Fruit fly (Drosophila melanogaster) S2 (cell line): ENCODE measurements around the gene gish.

Source experiments
- CG8478 ChIP-seq: fragments of >200 bp; optimal IDR thresholded peaks from 2 replicates; lab custom pipeline; 2018
- CTCF ChIP-seq, 2 experiments: fragments of >200 bp; optimal IDR thresholded peaks; 2 replicates each; lab custom pipeline; 2018

gish gene

DNA sequence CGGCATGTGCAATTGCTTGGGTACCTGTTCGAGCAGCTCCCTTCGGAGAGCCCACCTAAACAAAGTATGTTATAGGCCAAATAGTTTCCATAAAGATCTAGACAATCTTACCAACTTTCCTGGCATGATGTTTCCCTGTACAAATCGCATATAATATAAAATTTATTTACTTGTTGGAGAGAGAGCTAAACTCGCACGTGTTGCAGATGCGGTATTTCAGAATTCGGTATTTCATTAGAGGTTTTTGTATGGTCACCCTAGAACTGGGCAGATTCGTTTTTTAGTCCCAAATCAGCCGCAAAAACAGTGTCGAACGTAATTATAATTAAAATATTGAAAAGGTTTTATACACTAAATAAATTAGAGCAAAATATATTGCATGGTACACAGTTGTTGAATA lies at the start of gene gish, which contains the start of gene Mat89Ba:
Gene gish, plus strand, starts transcription at position 268 of the 400 bp plus-strand sequence.
Gene Mat89Ba, minus strand, starts transcription at position 231 of the 400 bp plus-strand sequence.
- TF ChIP-seq CG8478 (lab: Kevin White, UChicago) (no peak), CTCF (optimal IDR thresholded peaks at IDR 0.05; lab: Kevin White, UChicago) (no peak)

DNA sequence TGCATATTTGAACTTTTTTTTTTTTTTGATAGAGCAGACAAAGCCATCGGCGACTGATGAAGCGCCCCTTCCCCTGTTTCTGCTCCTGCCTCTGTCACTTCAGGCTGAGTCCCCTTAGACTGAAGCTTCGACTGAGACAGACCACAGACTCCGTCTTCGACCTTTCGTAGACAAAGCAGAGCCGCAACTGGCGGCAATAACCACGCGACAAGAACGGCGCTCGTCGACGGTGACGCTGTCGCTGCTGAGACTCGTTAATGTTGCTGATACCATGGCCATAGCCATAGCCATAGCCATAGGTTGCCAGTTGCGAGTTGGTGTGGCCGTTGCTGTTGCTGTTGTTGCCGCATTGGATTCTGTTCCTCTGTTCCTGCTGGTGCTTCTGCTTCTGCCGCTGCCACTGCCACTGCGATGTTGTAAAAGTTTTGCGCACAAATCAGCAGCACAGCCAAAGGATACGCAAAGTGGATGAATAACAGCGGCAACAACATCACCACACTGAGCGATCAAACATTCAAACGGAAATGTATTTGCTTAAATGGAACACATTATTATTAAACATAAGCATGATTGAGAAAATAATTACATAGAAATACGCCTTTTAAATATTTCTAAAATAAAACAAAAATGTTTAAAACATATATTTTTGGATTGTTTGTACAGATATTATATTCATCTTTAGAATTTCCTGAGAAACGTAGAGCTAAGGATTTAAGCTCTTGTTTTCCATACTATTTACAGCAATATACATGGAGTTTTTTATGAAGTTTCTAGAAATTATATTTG lies 48.8 kb upstream of the gish start:
- TF ChIP-seq CTCF (optimal IDR thresholded peaks at IDR 0.05; lab: Kevin White, UChicago) (no peak), CG8478 (lab: Kevin White, UChicago) (no peak)

DNA sequence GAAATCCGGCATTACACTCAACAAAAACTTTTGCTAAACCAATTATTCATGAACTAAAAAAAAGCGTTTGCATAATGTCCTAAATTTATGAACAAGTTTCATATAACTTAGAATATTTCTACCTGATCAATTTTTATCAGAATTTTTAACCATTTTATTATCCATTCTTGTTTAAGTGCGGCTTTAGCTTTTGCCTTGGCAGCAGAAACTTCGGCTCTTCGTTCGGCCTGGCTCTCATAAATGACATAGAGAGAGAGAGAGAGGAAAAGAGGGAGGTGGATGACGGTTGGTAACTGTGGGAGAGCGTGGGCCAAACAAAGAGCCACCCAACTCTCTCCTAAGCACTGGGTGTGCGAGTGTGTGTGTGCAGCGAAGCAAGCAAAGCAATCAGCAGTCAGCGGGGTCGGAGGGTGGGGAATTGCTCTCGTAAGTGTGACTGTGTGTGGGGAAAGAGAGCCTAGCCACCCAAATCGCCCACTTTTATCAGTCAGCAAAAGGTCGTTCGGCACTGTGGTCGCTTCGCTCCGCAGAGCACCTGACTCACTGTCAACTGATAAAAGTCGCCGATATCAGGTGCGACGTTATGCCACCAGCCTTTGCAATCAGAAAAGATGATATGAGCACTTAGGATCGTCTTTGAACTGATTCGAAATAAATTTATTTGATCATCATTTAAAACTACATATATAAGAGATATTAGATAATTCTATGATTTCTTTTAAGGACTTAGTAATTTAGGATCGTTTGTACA lies 47.7 kb upstream of the gish start:
- TF ChIP-seq CTCF (optimal IDR thresholded peaks at IDR 0.05; lab: Kevin White, UChicago) (no peak), CG8478 (lab: Kevin White, UChicago) (no peak)

DNA sequence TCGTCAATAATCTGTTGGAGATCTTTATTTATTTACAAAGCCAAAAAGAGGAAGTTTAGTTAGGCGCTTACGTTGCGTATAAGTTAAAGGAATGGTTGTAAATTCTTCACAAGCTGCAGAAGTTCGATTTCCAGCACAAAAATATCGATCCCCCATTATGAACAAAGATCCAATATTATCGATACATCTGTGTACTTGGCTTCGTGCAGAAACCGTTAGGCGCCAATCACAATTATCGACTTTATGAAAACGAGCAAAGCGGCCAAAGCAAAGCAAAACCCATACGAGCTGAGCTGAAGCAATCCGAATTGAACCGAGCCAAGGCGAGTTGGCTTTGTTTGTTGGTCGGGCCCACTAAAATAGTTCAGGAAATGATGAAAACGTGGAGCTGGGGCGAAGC lies 46.9 kb upstream of the gish start, which contains the start of gene tara:
Gene tara, plus strand, starts transcription at position 301 of the 400 bp plus-strand sequence.
- no peak for TF ChIP-seq CG8478 (lab: Kevin White, UChicago)
- no peak for TF ChIP-seq CTCF (optimal IDR thresholded peaks at IDR 0.05; lab: Kevin White, UChicago)

DNA sequence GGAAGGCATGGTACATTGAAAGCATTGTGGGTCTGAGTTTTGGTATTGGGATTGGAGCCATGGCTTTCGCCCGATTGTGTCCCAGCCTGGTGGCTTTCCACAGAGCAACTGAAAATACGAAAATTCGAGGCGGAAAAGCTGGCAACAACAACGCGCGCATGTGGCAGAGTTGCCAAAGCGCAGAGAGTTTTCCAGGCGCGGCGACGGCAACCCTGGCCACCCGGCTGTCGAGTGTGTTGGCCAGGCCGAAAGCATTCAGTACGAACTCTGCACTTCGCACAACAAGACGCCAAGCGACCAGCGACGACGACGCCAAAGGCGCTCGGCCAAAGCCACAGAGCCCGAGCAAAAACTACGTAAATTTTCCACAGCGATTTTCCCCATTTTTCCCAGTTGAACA lies 46.5 kb upstream of the gish start:
- TF ChIP-seq CG8478 (lab: Kevin White, UChicago), result no peak
- no peak for TF ChIP-seq CTCF (optimal IDR thresholded peaks at IDR 0.05; lab: Kevin White, UChicago)

DNA sequence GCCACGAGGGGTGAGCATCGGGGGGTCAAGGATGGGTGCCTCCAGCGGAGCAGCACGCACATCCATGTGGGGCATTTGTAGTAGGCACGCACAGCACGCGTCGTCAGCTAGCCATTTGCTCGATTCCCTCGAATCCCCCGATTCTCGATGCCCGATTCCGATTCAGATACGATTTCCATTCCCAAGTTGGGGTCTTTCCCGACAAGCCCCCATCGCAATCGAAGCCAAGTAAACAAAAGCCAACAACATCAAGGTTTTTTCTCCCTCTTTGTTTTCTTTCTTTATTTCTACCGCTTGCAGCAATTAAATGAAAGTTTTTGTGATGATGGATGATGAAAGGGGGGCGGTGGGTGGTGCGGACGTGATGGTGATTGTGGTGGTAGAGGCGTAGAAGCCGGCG lies 45.2 kb upstream of the gish start:
- no peak for TF ChIP-seq CG8478 (lab: Kevin White, UChicago)

DNA sequence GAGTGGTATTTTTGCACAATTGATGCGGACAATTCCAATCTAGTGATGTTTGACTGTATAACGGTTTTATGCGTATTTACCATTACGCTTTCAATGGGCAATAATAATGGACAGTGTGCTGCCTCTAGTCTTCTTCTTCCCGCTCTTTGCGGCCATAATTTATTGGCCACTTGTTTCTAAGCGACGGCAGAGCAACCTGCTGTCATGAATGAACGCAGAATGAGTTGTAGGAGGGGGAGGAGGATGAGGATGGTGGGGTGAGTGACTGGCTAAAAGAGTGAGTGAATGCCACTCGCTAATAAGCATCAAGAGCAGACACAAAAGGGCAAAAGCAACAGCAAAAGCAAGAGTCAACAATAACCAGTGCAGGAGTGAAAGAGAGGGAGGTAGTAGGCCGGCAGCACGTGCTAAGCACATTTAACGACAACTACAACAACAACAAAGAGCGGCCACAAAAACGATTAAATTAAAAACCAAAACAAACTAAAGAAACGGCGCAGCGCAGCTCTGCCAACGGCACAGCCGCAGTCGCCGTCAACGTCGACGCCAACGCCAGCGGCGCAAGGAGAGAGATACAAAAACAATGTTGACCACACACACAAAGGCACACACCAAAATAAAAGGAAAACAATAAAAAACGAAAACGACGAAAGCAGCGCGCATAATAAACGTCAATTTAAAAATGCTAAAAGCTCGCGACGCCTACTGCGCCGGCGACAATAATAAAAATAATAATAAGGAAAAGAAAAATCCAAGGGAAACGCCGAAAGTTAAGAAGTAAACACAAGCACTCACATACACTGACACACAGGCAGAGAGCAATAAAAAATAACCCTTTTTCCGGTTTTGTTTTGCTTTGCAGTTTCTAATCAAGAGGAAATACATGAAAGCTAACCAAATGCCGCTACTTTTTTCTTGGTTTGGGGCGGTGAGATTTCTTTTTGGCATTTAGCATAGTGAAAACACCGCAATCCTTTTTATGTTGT lies 43.2 kb upstream of the gish start:
- TF ChIP-seq CTCF (optimal IDR thresholded peaks at IDR 0.05; lab: Kevin White, UChicago) (no peak), CG8478 (lab: Kevin White, UChicago) (peak; percentile 81)

DNA sequence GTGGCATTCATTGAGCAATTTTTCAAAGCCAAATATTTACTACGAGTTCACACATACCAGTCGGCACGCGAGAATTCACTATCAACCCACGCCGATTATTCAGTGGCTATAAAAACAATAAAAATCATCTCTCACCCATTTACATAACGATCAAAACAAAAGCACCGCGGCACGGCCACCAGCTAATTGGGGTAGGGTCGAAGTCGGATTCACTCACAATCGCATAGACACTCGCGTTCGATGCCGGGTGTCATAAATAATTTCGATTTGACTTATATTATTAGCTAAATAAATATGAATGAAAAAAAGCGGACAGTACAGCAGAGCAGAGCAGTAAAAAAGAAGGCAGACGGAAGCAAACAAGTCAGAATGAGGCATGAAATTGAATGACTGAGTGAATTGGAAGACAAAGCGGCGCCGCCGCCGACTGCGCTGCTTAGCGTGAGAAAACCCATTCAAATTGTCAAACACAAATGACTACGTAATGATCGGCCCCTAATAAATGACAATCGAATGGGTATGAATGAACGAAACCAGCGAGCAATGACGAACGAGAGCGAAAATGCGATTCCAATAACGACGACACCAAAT lies 42.1 kb upstream of the gish start:
- TF ChIP-seq CG8478 (lab: Kevin White, UChicago) (no peak), CTCF (optimal IDR thresholded peaks at IDR 0.05; lab: Kevin White, UChicago) (no peak)

DNA sequence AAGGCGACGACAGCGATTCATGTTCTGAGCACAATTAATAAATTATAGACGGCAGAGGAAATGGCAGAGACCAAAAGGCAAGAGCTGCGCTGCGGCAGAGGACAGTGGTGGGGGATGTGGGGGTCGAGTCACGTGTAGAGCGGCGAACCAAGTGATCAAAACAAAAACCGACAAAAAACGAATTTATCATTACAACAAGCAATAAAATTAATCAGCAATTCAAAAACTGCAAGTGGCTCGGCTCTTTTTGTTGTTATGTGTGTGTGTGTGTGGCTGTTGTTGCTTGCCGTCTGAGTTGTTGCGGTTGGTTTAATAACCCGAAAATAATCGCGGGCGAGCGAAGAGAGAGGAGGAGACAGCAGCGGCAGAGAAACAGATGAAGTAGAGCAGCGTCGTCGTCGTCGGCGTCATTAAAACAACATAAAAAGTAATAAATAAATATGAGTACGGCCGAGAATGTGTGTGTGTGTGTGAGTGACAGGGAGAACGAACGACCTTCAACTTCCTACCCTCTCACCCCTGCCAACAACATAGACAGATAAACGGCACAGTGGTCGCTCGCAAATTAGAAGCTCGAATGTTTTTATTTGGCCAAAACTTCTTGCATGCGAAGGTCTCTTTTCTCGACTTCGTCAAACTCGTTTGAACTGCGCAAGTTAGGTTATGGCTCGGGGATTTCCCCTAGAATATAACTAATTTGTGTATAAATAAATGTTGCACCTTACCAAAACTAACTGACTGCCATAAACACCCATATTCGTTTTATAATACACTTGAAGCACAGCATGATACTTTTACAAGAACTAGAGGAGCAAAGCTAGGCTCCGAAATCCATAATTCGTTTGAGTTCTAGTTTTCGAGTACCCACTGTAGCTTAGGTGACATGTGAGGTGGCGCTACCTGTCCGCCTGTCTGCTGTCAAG lies 40.6 kb upstream of the gish start:
- TF ChIP-seq CG8478 (lab: Kevin White, UChicago) (no peak), CTCF (optimal IDR thresholded peaks at IDR 0.05; lab: Kevin White, UChicago) (no peak)

DNA sequence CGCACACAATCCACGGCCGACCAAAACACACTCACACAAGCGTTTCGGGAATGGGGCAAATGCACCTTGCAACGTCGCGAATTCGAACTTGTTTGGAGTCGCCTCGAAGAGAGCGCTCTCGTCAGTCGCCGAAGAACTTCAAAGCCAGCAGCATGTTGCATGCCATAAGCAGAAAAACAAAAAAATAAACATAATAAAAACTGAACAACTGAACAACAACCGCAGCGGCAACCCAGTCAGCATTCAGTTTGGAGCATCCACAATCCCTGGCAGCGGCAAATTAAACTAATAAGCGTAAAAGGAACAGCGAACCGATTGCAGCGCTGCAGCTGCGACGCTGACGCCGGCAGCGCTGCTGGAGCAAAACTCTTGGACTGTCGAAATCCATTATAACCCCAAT lies 39.7 kb upstream of the gish start:
- no peak for TF ChIP-seq CTCF (optimal IDR thresholded peaks at IDR 0.05; lab: Kevin White, UChicago)
- TF ChIP-seq CG8478 (lab: Kevin White, UChicago), result no peak

DNA sequence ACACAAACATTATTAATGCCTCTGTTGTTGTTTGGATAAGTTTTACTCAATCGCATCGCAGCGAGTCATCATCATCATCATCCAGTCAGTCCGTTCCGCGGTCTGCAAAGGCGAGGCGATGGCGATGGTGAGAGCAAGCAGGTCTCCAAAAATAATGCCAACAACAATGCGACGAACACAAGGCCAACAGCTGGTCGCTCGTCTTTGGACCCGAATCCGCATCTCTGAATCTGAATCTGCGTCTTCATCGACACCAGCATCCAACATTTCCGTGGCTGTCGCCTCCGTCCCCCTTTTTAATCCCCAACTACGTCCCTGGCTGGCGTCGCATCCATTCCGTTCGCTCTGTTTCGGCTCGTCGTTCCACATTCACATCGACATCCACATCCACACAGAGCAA lies 38.0 kb upstream of the gish start:
- TF ChIP-seq CTCF (optimal IDR thresholded peaks at IDR 0.05; lab: Kevin White, UChicago) (no peak), CG8478 (lab: Kevin White, UChicago) (no peak)

DNA sequence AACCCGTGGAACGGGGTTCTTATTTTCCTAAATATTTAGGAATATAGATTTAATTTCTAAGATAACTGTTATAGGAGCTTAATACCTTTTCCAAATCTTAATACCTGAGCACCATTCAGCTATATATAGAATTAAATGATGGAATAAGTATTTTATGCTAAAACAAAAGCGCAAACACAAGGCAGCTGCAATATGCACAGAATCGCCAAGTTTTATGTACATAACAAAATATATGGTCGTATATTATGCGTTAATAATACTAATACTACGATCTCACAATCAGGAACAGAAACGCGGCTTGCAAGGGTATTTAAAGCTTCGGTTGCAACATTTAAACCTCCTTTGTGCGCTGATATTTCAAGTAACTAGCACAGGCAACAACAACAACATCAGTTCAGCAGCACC lies 37.5 kb upstream of the gish start:
- no peak for TF ChIP-seq CTCF (optimal IDR thresholded peaks at IDR 0.05; lab: Kevin White, UChicago)
- TF ChIP-seq CG8478 (lab: Kevin White, UChicago), result no peak
